Worm (Caenorhabditis elegans) whole organism, L4 larva: ENCODE data around the gene miz-1.

ENCODE experiments used
- D1046.2 ChIP-seq: fragments of 200-800 bp; sonication (Bioruptor generic); IDR thresholded peaks from 2 replicates; pipeline ENCODE4 v1.3.6; 2022; ENCODE audit warnings: missing genetic modification characterization, missing compliant biosample characterization
- F49E8.2 ChIP-seq: sonication (generic microtip); optimal IDR thresholded peaks from 2 replicates; lab custom pipeline; 2016; ENCODE audit warnings: missing compliant biosample characterization, mild to moderate bottlenecking, missing genetic modification characterization, borderline replicate concordance
- T20F7.1 ChIP-seq: fragments of 200-800 bp; sonication (Bioruptor generic); optimal IDR thresholded peaks from 2 replicates; lab custom pipeline; 2018; ENCODE audit warnings: mild to moderate bottlenecking, missing genetic modification characterization, missing compliant biosample characterization
- T26A8.4 ChIP-seq: fragments of 200-800 bp; sonication (Bioruptor generic); IDR thresholded peaks from 2 replicates; pipeline ENCODE4 v1.3.6; 2022; ENCODE audit warnings: missing genetic modification characterization, missing compliant biosample characterization
- Y5F2A.4 ChIP-seq: fragments of 200-800 bp; sonication (Bioruptor generic); optimal IDR thresholded peaks from 2 replicates; lab custom pipeline; 2018; ENCODE audit warnings: mild to moderate bottlenecking, missing genetic modification characterization, missing compliant biosample characterization
- ZK337.2 ChIP-seq: fragments of 200-800 bp; sonication (Bioruptor generic); IDR thresholded peaks from 2 replicates; pipeline ENCODE4 v1.3.6; 2022; ENCODE audit warnings: missing genetic modification reagents, missing genetic modification characterization, missing compliant biosample characterization
- aly-2 ChIP-seq: sonication (generic microtip); optimal IDR thresholded peaks from 2 replicates; lab custom pipeline; 2018; ENCODE audit warnings: missing biosample characterization, missing genetic modification characterization
- ama-1 ChIP-seq: fragments of 150-350 bp; optimal IDR thresholded peaks from 2 replicates; lab custom pipeline; 2014; ENCODE audit warnings: inconsistent platforms, mixed read lengths
- arid-1 ChIP-seq: fragments of 200-800 bp; sonication (Bioruptor generic); conservative IDR thresholded peaks from 2 replicates; pipeline ENCODE4 v1.3.6; 2022; ENCODE audit warnings: missing genetic modification reagents, missing genetic modification characterization, missing compliant biosample characterization
- attf-4 ChIP-seq: sonication (generic microtip); optimal IDR thresholded peaks from 3 replicates; lab custom pipeline; 2017; ENCODE audit warnings: missing biosample characterization, missing genetic modification characterization
- ceh-20 ChIP-seq: fragments of 200-800 bp; sonication (Bioruptor generic); IDR thresholded peaks from 2 replicates; pipeline ENCODE4 v1.3.6; 2022; ENCODE audit warnings: missing genetic modification reagents, missing genetic modification characterization, missing compliant biosample characterization
- ceh-32 ChIP-seq: sonication (generic microtip); optimal IDR thresholded peaks from 2 replicates; lab custom pipeline; 2016; ENCODE audit warnings: mild to moderate bottlenecking, missing genetic modification characterization, missing compliant biosample characterization; ENCODE audit not compliant: poor library complexity
- ceh-62 ChIP-seq: sonication (generic microtip); optimal IDR thresholded peaks from 2 replicates; lab custom pipeline; 2017; ENCODE audit warnings: missing biosample characterization, missing genetic modification characterization
- daf-12 ChIP-seq: fragments of 150-350 bp; optimal IDR thresholded peaks from 2 replicates; lab custom pipeline; 2014; ENCODE audit warnings: missing biosample characterization, missing genetic modification reagents, missing genetic modification characterization
- daf-16 ChIP-seq, 3 experiments: sonication (generic microtip); optimal IDR thresholded peaks; 2 replicates each; lab custom pipeline; 2016 to 2017; ENCODE audit warnings: missing genetic modification characterization in 3 of 3, missing genetic modification reagents in 3 of 3, mild to moderate bottlenecking in 2 of 3, missing compliant biosample characterization in 2 of 3, missing biosample characterization in 1 of 3, moderate library complexity in 1 of 3
- daf-19 ChIP-seq: fragments of 200-800 bp; sonication (Bioruptor generic); conservative IDR thresholded peaks from 2 replicates; pipeline ENCODE4 v1.3.6; 2022; ENCODE audit warnings: missing genetic modification characterization, missing compliant biosample characterization
- daf-8 ChIP-seq: fragments of 200-800 bp; sonication (Bioruptor generic); IDR thresholded peaks from 2 replicates; pipeline ENCODE4 v1.3.6; 2022; ENCODE audit warnings: missing genetic modification characterization, missing compliant biosample characterization
- dmd-6 ChIP-seq: fragments of 200-800 bp; sonication (Bioruptor generic); IDR thresholded peaks from 2 replicates; pipeline ENCODE4 v1.3.6; 2022; ENCODE audit warnings: missing genetic modification reagents, missing genetic modification characterization, missing compliant biosample characterization
- dmd-8 ChIP-seq: fragments of 200-800 bp; sonication (Bioruptor generic); IDR thresholded peaks from 2 replicates; pipeline ENCODE4 v1.3.6; 2022; ENCODE audit warnings: missing genetic modification characterization, missing compliant biosample characterization
- dmd-9 ChIP-seq: fragments of 200-800 bp; sonication (Bioruptor generic); IDR thresholded peaks from 2 replicates; pipeline ENCODE4 v1.3.6; 2022; ENCODE audit warnings: missing genetic modification reagents, missing genetic modification characterization, missing compliant biosample characterization
- dve-1 ChIP-seq: sonication (generic microtip); optimal IDR thresholded peaks from 2 replicates; lab custom pipeline; 2017; ENCODE audit warnings: antibody characterized with exemption, mild to moderate bottlenecking, missing genetic modification characterization, missing compliant biosample characterization; ENCODE audit not compliant: insufficient read depth
- egl-27 ChIP-seq: sonication (generic microtip); optimal IDR thresholded peaks from 3 replicates; lab custom pipeline; 2017; ENCODE audit warnings: missing biosample characterization, missing genetic modification reagents, missing genetic modification characterization
- egl-43 ChIP-seq: fragments of 200-800 bp; sonication (Bioruptor generic); IDR thresholded peaks from 2 replicates; pipeline ENCODE4 v1.3.6; 2022; ENCODE audit warnings: missing genetic modification reagents, missing genetic modification characterization, missing compliant biosample characterization
- fkh-10 ChIP-seq: fragments of 150-350 bp; optimal IDR thresholded peaks from 2 replicates; lab custom pipeline; 2014; ENCODE audit warnings: missing biosample characterization, missing genetic modification reagents, missing genetic modification characterization
- fos-1 ChIP-seq: fragments of 150-350 bp; optimal IDR thresholded peaks from 2 replicates; lab custom pipeline; 2014; ENCODE audit warnings: missing biosample characterization, missing genetic modification characterization
- hif-1 ChIP-seq, 2 experiments: sonication (generic microtip); optimal IDR thresholded peaks; 2 replicates each; lab custom pipeline; 2016 to 2017; ENCODE audit warnings: missing compliant biosample characterization in 2 of 2, missing genetic modification characterization in 2 of 2, missing genetic modification reagents in 2 of 2, missing genotype in 2 of 2, mild to moderate bottlenecking in 1 of 2
- hlh-30 ChIP-seq: sonication (generic microtip); optimal IDR thresholded peaks from 2 replicates; lab custom pipeline; 2017; ENCODE audit warnings: antibody characterized with exemption, mild to moderate bottlenecking, missing genetic modification characterization, missing compliant biosample characterization; ENCODE audit not compliant: insufficient read depth
- lin-1 ChIP-seq: fragments of 200-800 bp; sonication (Bioruptor generic); IDR thresholded peaks from 2 replicates; pipeline ENCODE4 v1.3.6; 2022; ENCODE audit warnings: missing genetic modification reagents, missing genetic modification characterization, missing compliant biosample characterization
- lin-15B ChIP-seq: fragments of 150-350 bp; sonication (generic microtip); optimal IDR thresholded peaks from 3 replicates; lab custom pipeline; 2014; ENCODE audit warnings: missing biosample characterization, missing genetic modification characterization
- lin-29 ChIP-seq: fragments of 200-800 bp; sonication (Bioruptor generic); IDR thresholded peaks from 2 replicates; pipeline ENCODE4 v1.3.6; 2022; ENCODE audit warnings: missing genetic modification reagents, missing genetic modification characterization, missing compliant biosample characterization
- madf-9 ChIP-seq: fragments of 200-800 bp; sonication (Bioruptor generic); conservative IDR thresholded peaks from 2 replicates; pipeline ENCODE4 v1.3.6; 2022; ENCODE audit warnings: missing genetic modification reagents, missing genetic modification characterization, missing compliant biosample characterization
- mep-1 ChIP-seq: fragments of 150-350 bp; sonication (generic microtip); optimal IDR thresholded peaks from 3 replicates; lab custom pipeline; 2014; ENCODE audit warnings: missing biosample characterization, missing genetic modification characterization
- mes-2 ChIP-seq: sonication (generic microtip); optimal IDR thresholded peaks from 2 replicates; lab custom pipeline; 2016; ENCODE audit warnings: missing genotype, mild to moderate bottlenecking, missing genetic modification characterization, missing compliant biosample characterization; ENCODE audit not compliant: poor library complexity, severe bottlenecking
- mxl-2 ChIP-seq: fragments of 200-800 bp; sonication (Bioruptor generic); conservative IDR thresholded peaks from 2 replicates; pipeline ENCODE4 v1.3.6; 2022; ENCODE audit warnings: missing genetic modification reagents, missing genetic modification characterization, missing compliant biosample characterization
- nhr-11 ChIP-seq: fragments of 150-350 bp; optimal IDR thresholded peaks from 2 replicates; lab custom pipeline; 2014; ENCODE audit warnings: missing biosample characterization, missing genetic modification characterization
- nhr-111 ChIP-seq: fragments of 200-800 bp; sonication (Bioruptor generic); optimal IDR thresholded peaks from 2 replicates; lab custom pipeline; 2018; ENCODE audit warnings: mild to moderate bottlenecking, missing genetic modification characterization, missing compliant biosample characterization
- nhr-25 ChIP-seq: sonication (generic microtip); optimal IDR thresholded peaks from 2 replicates; lab custom pipeline; 2017; ENCODE audit warnings: missing genetic modification characterization, mild to moderate bottlenecking, missing compliant biosample characterization, antibody characterized with exemption, moderate library complexity, borderline replicate concordance; ENCODE audit not compliant: insufficient read depth
- nhr-28 ChIP-seq: fragments of 150-350 bp; optimal IDR thresholded peaks from 2 replicates; lab custom pipeline; 2014; ENCODE audit warnings: missing biosample characterization, missing genetic modification characterization
- nhr-77 ChIP-seq: fragments of 150-350 bp; optimal IDR thresholded peaks from 2 replicates; lab custom pipeline; 2014; ENCODE audit warnings: missing biosample characterization, missing genetic modification characterization
- pha-4 ChIP-seq, 2 experiments: fragments of 150-350 bp in 1 of 2; fragments of 200-800 bp in 1 of 2; sonication (Bioruptor generic) in 1 of 2; IDR thresholded peaks in 1 of 2; optimal IDR thresholded peaks in 1 of 2; 2 replicates each; pipeline versions ENCODE4 v1.3.6 to Lab custom; 2014 to 2022; ENCODE audit warnings: missing genetic modification characterization in 2 of 2, missing genetic modification reagents in 2 of 2, missing biosample characterization in 1 of 2, missing compliant biosample characterization in 1 of 2
- php-3 ChIP-seq: fragments of 200-800 bp; sonication (Bioruptor generic); IDR thresholded peaks from 2 replicates; pipeline ENCODE4 v1.3.6; 2022; ENCODE audit warnings: missing genetic modification reagents, missing genetic modification characterization, missing compliant biosample characterization
- saeg-2 ChIP-seq: fragments of 200-800 bp; sonication (Bioruptor generic); IDR thresholded peaks from 2 replicates; pipeline ENCODE4 v1.3.6; 2022; ENCODE audit warnings: missing genetic modification reagents, missing genetic modification characterization, missing compliant biosample characterization
- snpc-1.2 ChIP-seq: fragments of 200-800 bp; sonication (Bioruptor generic); IDR thresholded peaks from 2 replicates; pipeline ENCODE4 v1.3.6; 2022; ENCODE audit warnings: missing genetic modification reagents, missing genetic modification characterization, missing compliant biosample characterization
- snpc-4 ChIP-seq: fragments of 150-350 bp; optimal IDR thresholded peaks from 2 replicates; lab custom pipeline; 2014; ENCODE audit warnings: missing biosample characterization, missing genetic modification characterization
- zag-1 ChIP-seq: fragments of 150-350 bp; optimal IDR thresholded peaks from 2 replicates; lab custom pipeline; 2014; ENCODE audit warnings: missing biosample characterization, missing genetic modification characterization
- zfp-2 ChIP-seq: sonication (generic microtip); optimal IDR thresholded peaks from 2 replicates; lab custom pipeline; 2016; ENCODE audit warnings: mild to moderate bottlenecking, missing genetic modification characterization, missing compliant biosample characterization
- zfp-3 ChIP-seq: fragments of 200-800 bp; sonication (Bioruptor generic); conservative IDR thresholded peaks from 2 replicates; pipeline ENCODE4 v1.3.6; 2022; ENCODE audit warnings: missing genetic modification reagents, missing genetic modification characterization, missing compliant biosample characterization
- ztf-7 ChIP-seq: fragments of 150-350 bp; optimal IDR thresholded peaks from 2 replicates; lab custom pipeline; 2014; ENCODE audit warnings: missing biosample characterization, missing genetic modification characterization

Gene miz-1

DNA sequence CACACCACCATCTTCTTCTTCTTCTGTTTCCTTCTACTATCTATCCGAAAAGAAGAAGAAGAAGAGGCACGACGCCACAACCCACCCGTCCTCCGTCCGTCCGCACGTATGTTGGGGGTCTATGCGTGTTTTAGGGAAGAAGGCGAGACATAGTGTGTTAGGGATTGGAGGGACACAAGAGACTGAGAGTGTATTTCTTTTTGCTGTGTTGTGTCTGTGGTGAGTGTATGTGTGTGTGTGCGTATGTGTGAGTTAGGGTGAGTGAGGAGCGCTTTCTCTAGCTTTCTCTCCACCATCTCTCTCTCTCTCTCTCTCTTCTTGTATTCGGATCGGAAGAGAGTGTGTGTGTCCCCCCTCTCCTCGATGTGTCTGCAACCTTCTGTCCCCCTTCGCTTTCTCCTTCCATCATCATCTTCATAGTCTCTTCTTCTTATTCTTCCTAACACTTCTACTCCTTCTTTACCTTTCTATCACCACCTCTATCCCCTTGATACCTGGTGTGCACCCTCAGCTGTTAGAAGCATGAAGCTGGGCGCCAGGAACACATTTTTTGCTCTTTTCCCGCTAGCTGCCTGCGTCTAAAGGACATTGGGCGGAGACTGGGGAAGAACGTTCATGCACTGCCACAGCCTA, 9.6 kb downstream of the miz-1 start (continued):
- TF ChIP-seq zfp-2 (tag; lab: Kevin White, UChicago) (peak; percentile 6), nhr-111 (GFP tag; lab: Kevin White, UChicago) (no peak), F49E8.2 (tag; lab: Kevin White, UChicago) (no peak), T26A8.4 (peak; percentile 67), hif-1 (tag; optimal IDR thresholded peaks at IDR 0.05; lab: Kevin White, UChicago) (peak; percentile 50 to 91), saeg-2 (GFP tag; lab: Robert Waterston, UW) (no peak), aly-2 (tag; lab: Kevin White, UChicago) (no peak), dmd-8 (GFP tag; lab: Robert Waterston, UW) (peak; percentile 46; the same call in 1 of the 2 replicates), D1046.2 (GFP tag; lab: Robert Waterston, UW) (no peak), daf-16 (GFP tag; optimal IDR thresholded peaks at IDR 0.05; lab: Kevin White, UChicago) (peak; percentile 39 to 65), daf-16 (tag; optimal IDR thresholded peaks at IDR 0.05; lab: Kevin White, UChicago) (peak; percentile 80), ama-1 (peak; percentile 80), dmd-9 (GFP tag; lab: Robert Waterston, UW) (no peak), mep-1 (peak; percentile 96), arid-1 (GFP tag; lab: Robert Waterston, UW) (no peak; the same call in 1 of the 2 replicates), ZK337.2 (no peak), lin-15B (tag; lab: Kevin White, UChicago) (no peak), mes-2 (tag; lab: Kevin White, UChicago) (peak; percentile 81), ceh-32 (tag; lab: Kevin White, UChicago) (no peak), T20F7.1 (GFP tag; lab: Kevin White, UChicago) (peak; percentile 67), nhr-25 (tag; lab: Kevin White, UChicago) (peak; percentile 92), mxl-2 (GFP tag; lab: Robert Waterston, UW) (no peak), ceh-62 (tag; lab: Kevin White, UChicago) (no peak), daf-12 (tag; lab: Kevin White, UChicago) (no peak), daf-19 (GFP tag; lab: Robert Waterston, UW) (peak; percentile 68; the same call in 1 of the 2 replicates), fos-1 (no peak), snpc-1.2 (0 out of 2 replicates have a peak, but pooled peaks have one; percentile 50), lin-1 (GFP tag; lab: Robert Waterston, UW) (peak; percentile 48), dve-1 (tag; lab: Kevin White, UChicago) (peak; percentile 91), zag-1 (tag; lab: Kevin White, UChicago) (no peak), zfp-3 (GFP tag; lab: Robert Waterston, UW) (no peak), hlh-30 (tag; lab: Kevin White, UChicago) (peak; percentile 38), ztf-7 (tag; lab: Kevin White, UChicago) (peak; percentile 40), madf-9 (GFP tag; lab: Robert Waterston, UW) (0 out of 2 replicates have a peak, but pooled peaks have one; percentile 6), fkh-10 (GFP tag; lab: Kevin White, UChicago) (peak; percentile 76), daf-8 (GFP tag; lab: Robert Waterston, UW) (no peak), ceh-20 (GFP tag; lab: Robert Waterston, UW) (peak; percentile 76; the same call in 1 of the 2 replicates), egl-27 (tag; lab: Kevin White, UChicago) (no peak), nhr-77 (tag; lab: Kevin White, UChicago) (peak; percentile 69), egl-43 (GFP tag; lab: Robert Waterston, UW) (0 out of 2 replicates have a peak, but pooled peaks have one; percentile 27), lin-29 (GFP tag; lab: Robert Waterston, UW) (no peak), dmd-6 (GFP tag; lab: Robert Waterston, UW) (peak; percentile 74), php-3 (GFP tag; lab: Robert Waterston, UW) (no peak), nhr-28 (peak; percentile 96), attf-4 (tag; lab: Kevin White, UChicago) (no peak), snpc-4 (tag; lab: Kevin White, UChicago) (no peak), pha-4 (GFP tag; IDR thresholded peaks at IDR 0.05; lab: Robert Waterston, UW) (no peak; the same call in 1 of the 2 replicates), pha-4 (tag; optimal IDR thresholded peaks at IDR 0.05; lab: Kevin White, UChicago) (peak; percentile 88), nhr-11 (tag; lab: Kevin White, UChicago) (peak; percentile 93), Y5F2A.4 (GFP tag; lab: Kevin White, UChicago) (no peak)
